Fruit fly (Drosophila melanogaster) S2 (cell line): Measurements from ENCODE around the gene Ssl2.

ENCODE experiments used
- CG8478 ChIP-seq: fragments of >200 bp; optimal IDR thresholded peaks from 2 replicates; lab custom pipeline; 2018
- CTCF ChIP-seq, 2 experiments: fragments of >200 bp; optimal IDR thresholded peaks; 2 replicates each; lab custom pipeline; 2018

Gene Ssl2

DNA sequence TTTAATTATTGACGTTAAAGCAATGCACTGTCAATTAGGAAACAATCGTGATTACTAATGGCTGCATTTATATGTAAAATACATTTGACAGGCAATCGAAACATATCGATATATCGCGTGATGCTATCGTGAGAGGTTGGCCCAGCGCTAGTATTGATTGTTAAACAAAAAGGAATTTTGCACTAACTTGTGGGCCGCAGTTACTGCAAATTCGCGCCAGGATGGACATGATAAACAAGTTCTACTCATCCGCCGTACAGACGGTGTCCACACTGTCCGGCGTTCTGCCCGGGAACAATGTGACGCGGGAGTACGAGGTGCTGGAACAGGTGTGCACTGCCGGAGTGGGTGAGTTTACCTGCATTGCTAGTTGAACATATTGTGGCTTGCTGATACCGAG, 5.3 kb downstream of the Ssl2 start, which contains the start of the genes eIF4E6 and CG1951:
Gene eIF4E6, minus strand, starts transcription at position 53 of the 400 bp plus-strand sequence.
Gene CG1951, plus strand, starts transcription at position 115 of the 400 bp plus-strand sequence.
- TF ChIP-seq CTCF (optimal IDR thresholded peaks at IDR 0.05; lab: Kevin White, UChicago) = peak in 1 of 2 experiments; percentile 39
- no peak for TF ChIP-seq CG8478 (lab: Kevin White, UChicago)

dm6 chr3R:29024671-29025070, 7.8 kb downstream of the Ssl2 start, which contains the start of gene CG14518:
Gene CG14518 (plus strand): TSS chr3R:29024971.
- TF ChIP-seq CG8478 (lab: Kevin White, UChicago) (no peak), CTCF (optimal IDR thresholded peaks at IDR 0.05; lab: Kevin White, UChicago) (no peak)

- TF ChIP-seq CTCF (optimal IDR thresholded peaks at IDR 0.05; lab: Kevin White, UChicago) = no peak
- no peak for TF ChIP-seq CG8478 (lab: Kevin White, UChicago)
Observed at dm6 chr3R:29020366-29020765, 12.1 kb downstream of the Ssl2 start, which contains the start of gene wat. Gene wat (minus strand): TSS chr3R:29020406.

- TF ChIP-seq CG8478 (lab: Kevin White, UChicago) = no peak
- TF ChIP-seq CTCF (optimal IDR thresholded peaks at IDR 0.05; lab: Kevin White, UChicago) = no peak
Observed at dm6 chr3R:29011144-29011543, 21.3 kb downstream of the Ssl2 start.

DNA sequence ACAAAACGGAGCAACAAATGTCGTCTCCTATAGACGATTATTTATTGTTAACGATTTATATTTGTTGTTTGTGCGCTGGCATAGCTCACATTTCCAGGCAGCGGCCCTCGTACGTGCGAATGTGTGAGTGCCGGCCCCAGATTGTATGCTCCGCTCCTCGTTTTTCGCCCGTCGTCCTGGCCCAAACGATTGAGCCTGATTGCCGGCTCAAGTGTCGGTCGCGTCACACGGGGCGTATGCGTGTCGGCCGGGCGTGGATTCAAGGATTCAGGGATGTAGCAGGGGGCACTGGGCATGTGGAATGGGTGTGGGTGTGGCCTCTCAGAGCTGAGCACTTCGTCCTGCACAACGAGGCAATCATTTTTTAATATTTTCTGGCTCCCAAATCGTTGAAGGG, 26.8 kb downstream of the Ssl2 start:
- no peak for TF ChIP-seq CTCF (optimal IDR thresholded peaks at IDR 0.05; lab: Kevin White, UChicago)
- TF ChIP-seq CG8478 (lab: Kevin White, UChicago) = no peak

dm6 chr3R:29004884-29005621, 27.4 kb downstream of the Ssl2 start:
- TF ChIP-seq CTCF (optimal IDR thresholded peaks at IDR 0.05; lab: Kevin White, UChicago) = no peak
- no peak for TF ChIP-seq CG8478 (lab: Kevin White, UChicago)

DNA sequence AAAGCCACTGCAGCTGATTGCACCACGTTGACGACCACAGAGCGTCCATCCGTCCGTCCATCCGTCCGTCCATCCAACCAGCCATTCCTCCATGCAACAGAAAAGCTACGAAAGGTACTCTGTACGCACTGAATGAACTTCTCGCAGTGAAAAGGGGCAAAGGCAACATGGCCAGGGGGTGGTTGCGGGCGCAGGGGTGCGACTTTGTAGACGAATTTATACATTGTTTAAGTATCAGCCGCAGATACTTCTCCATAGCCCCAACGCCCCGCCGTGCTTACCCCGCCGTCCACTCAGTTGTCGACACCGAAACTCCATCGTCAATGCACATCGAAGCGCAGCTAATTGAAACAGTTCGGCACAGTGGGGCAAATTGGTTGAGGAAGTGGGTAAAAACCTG, 32.4 kb downstream of the Ssl2 start:
- TF ChIP-seq CG8478 (lab: Kevin White, UChicago) (no peak), CTCF (optimal IDR thresholded peaks at IDR 0.05; lab: Kevin White, UChicago) (no peak)

DNA sequence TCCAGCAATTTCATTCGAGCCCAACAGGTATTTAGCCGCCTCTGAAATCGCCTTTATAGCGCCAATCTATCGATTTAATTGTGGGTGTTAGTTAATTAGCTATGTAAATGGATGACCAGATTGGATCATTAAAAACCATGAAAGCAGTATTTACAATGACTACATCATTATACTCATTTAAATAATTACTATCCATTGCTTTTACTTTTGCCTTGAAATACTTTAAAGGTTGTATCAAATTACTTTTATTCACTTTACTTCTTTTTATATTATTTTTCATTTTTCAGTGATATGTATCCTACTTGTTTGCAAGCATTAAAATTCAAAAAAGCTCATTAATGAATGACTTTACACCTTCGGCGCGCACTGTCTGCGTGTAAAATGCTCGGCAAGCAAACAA, 33.4 kb downstream of the Ssl2 start:
- TF ChIP-seq CG8478 (lab: Kevin White, UChicago) = no peak
- no peak for TF ChIP-seq CTCF (optimal IDR thresholded peaks at IDR 0.05; lab: Kevin White, UChicago)

- TF ChIP-seq CTCF (optimal IDR thresholded peaks at IDR 0.05; lab: Kevin White, UChicago) (no peak), CG8478 (lab: Kevin White, UChicago) (no peak)
Observed at dm6 chr3R:28990695-28991094, 41.7 kb downstream of the Ssl2 start.

dm6 chr3R:28989388-28989787, 43.1 kb downstream of the Ssl2 start:
- no peak for TF ChIP-seq CG8478 (lab: Kevin White, UChicago)
- TF ChIP-seq CTCF (optimal IDR thresholded peaks at IDR 0.05; lab: Kevin White, UChicago) = no peak

dm6 chr3R:28987596-28988378, 44.7 kb downstream of the Ssl2 start:
- TF ChIP-seq CTCF (optimal IDR thresholded peaks at IDR 0.05; lab: Kevin White, UChicago) = no peak
- TF ChIP-seq CG8478 (lab: Kevin White, UChicago) = no peak

DNA sequence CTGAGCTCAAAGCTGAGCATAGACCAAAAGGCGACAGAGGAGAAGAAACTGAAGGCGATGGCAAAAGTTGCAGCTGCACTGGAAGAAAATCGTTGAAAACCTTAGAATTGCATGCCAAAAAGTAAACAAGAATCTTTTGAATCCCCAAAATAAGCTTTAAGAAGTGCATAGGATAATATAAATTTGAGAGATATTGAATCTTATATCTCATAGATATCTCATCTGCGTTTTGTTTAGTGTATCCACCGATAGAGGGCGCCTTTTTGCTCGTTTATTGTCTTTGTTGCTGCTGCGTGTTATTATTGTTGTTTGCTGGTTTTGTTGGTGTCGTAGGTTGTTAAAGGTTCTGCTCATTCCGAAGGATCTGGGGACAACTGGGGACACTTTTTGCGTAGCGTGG, 46.6 kb downstream of the Ssl2 start:
- TF ChIP-seq CTCF (optimal IDR thresholded peaks at IDR 0.05; lab: Kevin White, UChicago) (peak; percentile 56 to 59), CG8478 (lab: Kevin White, UChicago) (no peak)
